Worm (Caenorhabditis elegans) whole organism, young adult: Measurements from ENCODE around the gene comt-5.

Experiments
- ceh-58 ChIP-seq: fragments of 200-800 bp; sonication (Bioruptor generic); IDR thresholded peaks from 2 replicates; pipeline ENCODE4 v1.3.6; 2022; ENCODE audit warnings: missing genetic modification characterization, missing compliant biosample characterization
- nfya-2 ChIP-seq: fragments of 200-800 bp; sonication (Bioruptor generic); IDR thresholded peaks from 2 replicates; pipeline ENCODE4 v1.3.6; 2022; ENCODE audit warnings: missing genetic modification reagents, missing genetic modification characterization, missing compliant biosample characterization
- zfh-2 ChIP-seq: fragments of 200-800 bp; sonication (Bioruptor generic); conservative IDR thresholded peaks from 2 replicates; pipeline ENCODE4 v1.3.6; 2022; ENCODE audit warnings: missing genetic modification reagents, missing genetic modification characterization, missing compliant biosample characterization

The comt-5 gene

ce11 chrV:2004229-2004628, 49.2 kb downstream of the comt-5 start, which contains the start of gene clec-206:
TSS of gene clec-206 (minus strand) at chrV:2004329.
- TF ChIP-seq zfh-2 (GFP tag; lab: Robert Waterston, UW) (0 out of 2 replicates have a peak, but pooled peaks have one; percentile 6), nfya-2 (GFP tag; lab: Robert Waterston, UW) (no peak), ceh-58 (GFP tag; lab: Robert Waterston, UW) (0 out of 2 replicates have a peak, but pooled peaks have one; percentile 38)
